Fruit fly (Drosophila melanogaster) whole organism, adult: ENCODE measurements around the gene brm.

Experiments
- CG11617 ChIP-seq: fragments of 200-800 bp; sonication (Bioruptor generic); optimal IDR thresholded peaks from 2 replicates; lab custom pipeline; 2017; ENCODE audit warnings: mild to moderate bottlenecking, missing biosample characterization, missing genetic modification reagents, missing genetic modification characterization
- CG12768 ChIP-seq: fragments of 200-800 bp; sonication (Bioruptor generic); optimal IDR thresholded peaks from 2 replicates; lab custom pipeline; 2017; ENCODE audit warnings: missing biosample characterization, missing genetic modification characterization, mild to moderate bottlenecking, moderate library complexity, missing genetic modification reagents
- CG14711 ChIP-seq: fragments of 200-800 bp; sonication (Bioruptor generic); optimal IDR thresholded peaks from 2 replicates; lab custom pipeline; 2018; ENCODE audit warnings: missing biosample characterization, mild to moderate bottlenecking, missing genetic modification characterization, moderate library complexity
- CG1620 ChIP-seq: fragments of 200-800 bp; sonication (Bioruptor generic); optimal IDR thresholded peaks from 2 replicates; lab custom pipeline; 2016; ENCODE audit warnings: missing biosample characterization, missing genetic modification characterization
- CG33017 ChIP-seq: fragments of 200-800 bp; sonication (Bioruptor generic); optimal IDR thresholded peaks from 2 replicates; lab custom pipeline; 2018; ENCODE audit warnings: missing biosample characterization, mild to moderate bottlenecking, missing genetic modification characterization, moderate library complexity
- CG5204 ChIP-seq: fragments of 200-800 bp; sonication (Bioruptor generic); optimal IDR thresholded peaks from 2 replicates; lab custom pipeline; 2016; ENCODE audit warnings: missing biosample characterization, missing genetic modification characterization
- CG7045 ChIP-seq: fragments of 200-800 bp; sonication (Bioruptor generic); optimal IDR thresholded peaks from 2 replicates; lab custom pipeline; 2017; ENCODE audit warnings: missing biosample characterization, mild to moderate bottlenecking, missing genetic modification characterization
- CG7101 ChIP-seq: fragments of 200-800 bp; sonication (Bioruptor generic); optimal IDR thresholded peaks from 2 replicates; lab custom pipeline; 2018; ENCODE audit warnings: missing biosample characterization, mild to moderate bottlenecking, missing genetic modification characterization, moderate library complexity
- Clk ChIP-seq: fragments of 200-800 bp; sonication (Bioruptor generic); optimal IDR thresholded peaks from 2 replicates; lab custom pipeline; 2017; ENCODE audit warnings: missing biosample characterization, missing genetic modification characterization
- Crg-1 ChIP-seq: fragments of 200-800 bp; sonication (Bioruptor generic); optimal IDR thresholded peaks from 2 replicates; lab custom pipeline; 2016; ENCODE audit warnings: missing biosample characterization, missing genetic modification characterization
- Hr96 ChIP-seq: fragments of 200-800 bp; sonication (Bioruptor generic); optimal IDR thresholded peaks from 2 replicates; lab custom pipeline; 2016; ENCODE audit warnings: missing biosample characterization, missing genetic modification characterization
- Mnt ChIP-seq: fragments of 200-800 bp; sonication (Bioruptor generic); optimal IDR thresholded peaks from 2 replicates; lab custom pipeline; 2016; ENCODE audit warnings: missing biosample characterization, mild to moderate bottlenecking, missing genetic modification characterization
- bab1 ChIP-seq: fragments of 200-800 bp; sonication (Bioruptor generic); optimal IDR thresholded peaks from 3 replicates; lab custom pipeline; 2019; ENCODE audit warnings: missing biosample characterization, mild to moderate bottlenecking, missing genetic modification characterization, moderate library complexity
- cic ChIP-seq: fragments of 200-800 bp; sonication (Bioruptor generic); optimal IDR thresholded peaks from 2 replicates; lab custom pipeline; 2017; ENCODE audit warnings: missing biosample characterization, mild to moderate bottlenecking, missing genetic modification characterization, moderate library complexity
- cnc ChIP-seq, 2 experiments: fragments of >200 bp; optimal IDR thresholded peaks; 2 replicates each; lab custom pipeline; 2017
- kay ChIP-seq: fragments of 200-800 bp; sonication (Bioruptor generic); peaks from one replicate; lab custom pipeline; 2016; ENCODE audit warnings: missing biosample characterization, missing genetic modification characterization, borderline replicate concordance
- ovo ChIP-seq: fragments of 200-800 bp; sonication (Bioruptor generic); optimal IDR thresholded peaks from 2 replicates; lab custom pipeline; 2016; ENCODE audit warnings: missing biosample characterization, missing genetic modification characterization
- pad ChIP-seq: fragments of 200-800 bp; sonication (Bioruptor generic); optimal IDR thresholded peaks from 3 replicates; lab custom pipeline; 2017; ENCODE audit warnings: missing biosample characterization, missing genetic modification characterization, mild to moderate bottlenecking, moderate library complexity, missing genetic modification reagents
- tj ChIP-seq: fragments of 200-800 bp; sonication (Bioruptor generic); optimal IDR thresholded peaks from 3 replicates; lab custom pipeline; 2017; ENCODE audit warnings: missing biosample characterization, mild to moderate bottlenecking, missing genetic modification characterization, moderate library complexity
- toe ChIP-seq: fragments of 200-800 bp; sonication (Bioruptor generic); optimal IDR thresholded peaks from 2 replicates; lab custom pipeline; 2016; ENCODE audit warnings: missing biosample characterization, missing genetic modification characterization

Gene brm

dm6 chr3L:16001164-16001679, 18.6 kb upstream of the brm start:
- TF ChIP-seq cnc (optimal IDR thresholded peaks at IDR 0.05; lab: Kevin White, UChicago) (no peak), pad (GFP tag; lab: Kevin White, UChicago) (peak; percentile 59), ovo (GFP tag; lab: Kevin White, UChicago) (peak; percentile 75), bab1 (GFP tag; lab: Kevin White, UChicago) (peak; percentile 45), Crg-1 (peak; percentile 57), kay (no peak), CG1620 (GFP tag; lab: Kevin White, UChicago) (peak; percentile 47), cic (GFP tag; lab: Kevin White, UChicago) (peak; percentile 77), CG7101 (tag; lab: Kevin White, UChicago) (peak; percentile 89), CG7045 (GFP tag; lab: Kevin White, UChicago) (peak; percentile 86), CG33017 (peak; percentile 93), CG5204 (GFP tag; lab: Kevin White, UChicago) (peak; percentile 94), tj (peak; percentile 50), Hr96 (GFP tag; lab: Kevin White, UChicago) (peak; percentile 90), CG11617 (GFP tag; lab: Kevin White, UChicago) (peak; percentile 80), CG12768 (GFP tag; lab: Kevin White, UChicago) (peak; percentile 91), Mnt (GFP tag; lab: Kevin White, UChicago) (peak; percentile 57), CG14711 (tag; lab: Kevin White, UChicago) (peak; percentile 79), Clk (GFP tag; lab: Kevin White, UChicago) (peak; percentile 57), toe (GFP tag; lab: Kevin White, UChicago) (peak; percentile 89)

dm6 chr3L:15999358-16000005, 16.8 kb upstream of the brm start:
- no peak for TF ChIP-seq Hr96 (GFP tag; lab: Kevin White, UChicago)
- no peak for TF ChIP-seq tj
- no peak for TF ChIP-seq Clk (GFP tag; lab: Kevin White, UChicago)
- TF ChIP-seq bab1 (GFP tag; lab: Kevin White, UChicago): no peak
- no peak for TF ChIP-seq cnc (optimal IDR thresholded peaks at IDR 0.05; lab: Kevin White, UChicago)
- no peak for TF ChIP-seq Crg-1
- no peak for TF ChIP-seq CG1620 (GFP tag; lab: Kevin White, UChicago)
- TF ChIP-seq CG11617 (GFP tag; lab: Kevin White, UChicago): no peak
- TF ChIP-seq ovo (GFP tag; lab: Kevin White, UChicago): no peak
- TF ChIP-seq Mnt (GFP tag; lab: Kevin White, UChicago): no peak
- TF ChIP-seq CG7101 (tag; lab: Kevin White, UChicago): no peak
- no peak for TF ChIP-seq CG5204 (GFP tag; lab: Kevin White, UChicago)
- no peak for TF ChIP-seq pad (GFP tag; lab: Kevin White, UChicago)
- TF ChIP-seq CG12768 (GFP tag; lab: Kevin White, UChicago): no peak

dm6 chr3L:15998217-15998616, 15.5 kb upstream of the brm start:
- no peak for TF ChIP-seq kay
- no peak for TF ChIP-seq ovo (GFP tag; lab: Kevin White, UChicago)
- TF ChIP-seq CG7045 (GFP tag; lab: Kevin White, UChicago): no peak
- no peak for TF ChIP-seq cnc (optimal IDR thresholded peaks at IDR 0.05; lab: Kevin White, UChicago)
- no peak for TF ChIP-seq Clk (GFP tag; lab: Kevin White, UChicago)
- no peak for TF ChIP-seq CG1620 (GFP tag; lab: Kevin White, UChicago)
- no peak for TF ChIP-seq Crg-1

- TF ChIP-seq Mnt (GFP tag; lab: Kevin White, UChicago): no peak
- no peak for TF ChIP-seq CG33017
- TF ChIP-seq pad (GFP tag; lab: Kevin White, UChicago): no peak
- no peak for TF ChIP-seq kay
- TF ChIP-seq cnc (optimal IDR thresholded peaks at IDR 0.05; lab: Kevin White, UChicago): no peak
- TF ChIP-seq CG14711 (tag; lab: Kevin White, UChicago): no peak
- no peak for TF ChIP-seq Crg-1
- no peak for TF ChIP-seq CG7045 (GFP tag; lab: Kevin White, UChicago)
- TF ChIP-seq bab1 (GFP tag; lab: Kevin White, UChicago): no peak
Observed at dm6 chr3L:15996019-15996418, 13.3 kb upstream of the brm start.

dm6 chr3L:15988039-15988546, 5.4 kb upstream of the brm start, which contains the start of gene Hip14:
Gene Hip14, plus strand, starts transcription at chr3L:15988236.
- peak; percentile 10 for TF ChIP-seq Crg-1
- TF ChIP-seq CG11617 (GFP tag; lab: Kevin White, UChicago): peak; percentile 51
- no peak for TF ChIP-seq cnc (optimal IDR thresholded peaks at IDR 0.05; lab: Kevin White, UChicago)
- TF ChIP-seq bab1 (GFP tag; lab: Kevin White, UChicago): peak; percentile 11
- TF ChIP-seq CG14711 (tag; lab: Kevin White, UChicago): peak; percentile 24
- no peak for TF ChIP-seq kay
- peak; percentile 95 for TF ChIP-seq pad (GFP tag; lab: Kevin White, UChicago)
- TF ChIP-seq CG12768 (GFP tag; lab: Kevin White, UChicago): peak; percentile 65
- TF ChIP-seq CG7045 (GFP tag; lab: Kevin White, UChicago): peak; percentile 12
- no peak for TF ChIP-seq tj
- TF ChIP-seq CG5204 (GFP tag; lab: Kevin White, UChicago): no peak
- TF ChIP-seq cic (GFP tag; lab: Kevin White, UChicago): peak; percentile 16
- no peak for TF ChIP-seq ovo (GFP tag; lab: Kevin White, UChicago)
- no peak for TF ChIP-seq toe (GFP tag; lab: Kevin White, UChicago)
- peak; percentile 16 for TF ChIP-seq CG33017
- TF ChIP-seq Mnt (GFP tag; lab: Kevin White, UChicago): no peak
- TF ChIP-seq CG7101 (tag; lab: Kevin White, UChicago): peak; percentile 58
- TF ChIP-seq Clk (GFP tag; lab: Kevin White, UChicago): no peak
- no peak for TF ChIP-seq Hr96 (GFP tag; lab: Kevin White, UChicago)
- peak; percentile 25 for TF ChIP-seq CG1620 (GFP tag; lab: Kevin White, UChicago)
